Worm (Caenorhabditis elegans): ENCODE measurements around the gene F13E9.16.

DNA sequence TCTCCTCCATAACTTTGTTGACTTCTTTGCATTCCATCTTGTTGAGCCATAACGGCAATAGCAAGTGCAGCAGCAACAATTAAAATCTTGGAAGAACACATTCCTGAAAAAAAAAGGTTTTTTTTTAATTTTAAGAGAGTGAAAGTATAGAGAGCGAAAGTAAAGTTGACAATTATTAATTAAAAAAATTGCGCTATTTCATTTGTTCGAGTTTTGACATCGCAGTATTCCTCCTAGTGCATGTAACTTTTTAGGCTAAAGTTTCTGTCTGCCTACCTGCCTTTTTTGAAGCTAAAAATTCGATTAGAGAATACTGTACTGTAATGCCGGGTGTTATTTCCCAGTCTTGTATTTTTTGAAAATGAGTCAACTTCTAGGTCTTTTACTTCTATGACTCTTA lies 4.8 kb upstream of the F13E9.16 start, which contains the start of gene srlf-12:
- TF ChIP-seq mml-1 (tag; optimal IDR thresholded peaks at IDR 0.05) (no peak), unc-62 (GFP tag; optimal IDR thresholded peaks at IDR 0.05) (no peak), elt-1 (tag; optimal IDR thresholded peaks at IDR 0.05) (no peak), ztf-11 (tag; optimal IDR thresholded peaks at IDR 0.05) (no peak), nhr-25 (tag; optimal IDR thresholded peaks at IDR 0.05) (no peak), ZK546.5 (tag; optimal IDR thresholded peaks at IDR 0.05) (no peak), zag-1 (tag; optimal IDR thresholded peaks at IDR 0.05) (no peak), egl-27 (tag; optimal IDR thresholded peaks at IDR 0.05) (no peak), nhr-28 (tag; optimal IDR thresholded peaks at IDR 0.05) (no peak)

Data from whole organism, L3 larva.